Worm (Caenorhabditis elegans) whole organism, L2 larva: ENCODE data around the gene chs-2.

Experiments used
- F13H6.1 ChIP-seq: sonication (generic microtip); optimal IDR thresholded peaks from 2 replicates; lab custom pipeline; 2016; ENCODE audit warnings: missing genetic modification characterization, missing compliant biosample characterization
- ZK546.5 ChIP-seq: sonication (generic microtip); optimal IDR thresholded peaks from 2 replicates; lab custom pipeline; 2017; ENCODE audit warnings: missing biosample characterization, missing genetic modification characterization
- blmp-1 ChIP-seq: sonication (generic microtip); optimal IDR thresholded peaks from 2 replicates; lab custom pipeline; 2017; ENCODE audit warnings: missing genetic modification characterization, mild to moderate bottlenecking, missing compliant biosample characterization, antibody characterized with exemption, moderate library complexity; ENCODE audit not compliant: insufficient read depth
- ceh-82 ChIP-seq: fragments of 150-350 bp; optimal IDR thresholded peaks from 2 replicates; lab custom pipeline; 2014; ENCODE audit warnings: missing biosample characterization, missing genetic modification characterization
- dmd-4 ChIP-seq: sonication (generic microtip); optimal IDR thresholded peaks from 2 replicates; lab custom pipeline; 2017; ENCODE audit warnings: missing biosample characterization, missing genetic modification characterization
- lin-39 ChIP-seq: fragments of 150-350 bp; optimal IDR thresholded peaks from 2 replicates; lab custom pipeline; 2014; ENCODE audit warnings: missing biosample characterization, missing genetic modification reagents, missing genetic modification characterization
- lsy-2 ChIP-seq, 2 experiments: fragments of 150-350 bp in 1 of 2; sonication (generic microtip) in 1 of 2; optimal IDR thresholded peaks; 2 replicates each; lab custom pipeline; 2014 to 2017; ENCODE audit warnings: missing biosample characterization in 2 of 2, missing genetic modification characterization in 2 of 2
- nhr-11 ChIP-seq: fragments of 150-350 bp; optimal IDR thresholded peaks from 2 replicates; lab custom pipeline; 2014; ENCODE audit warnings: missing biosample characterization, missing genetic modification characterization
- nhr-12 ChIP-seq: fragments of 150-350 bp; optimal IDR thresholded peaks from 2 replicates; lab custom pipeline; 2014; ENCODE audit warnings: missing biosample characterization, missing genetic modification characterization
- nhr-21 ChIP-seq: fragments of 150-350 bp; optimal IDR thresholded peaks from 2 replicates; lab custom pipeline; 2014; ENCODE audit warnings: missing biosample characterization, missing genetic modification characterization
- nhr-237 ChIP-seq: fragments of 150-350 bp; optimal IDR thresholded peaks from 2 replicates; lab custom pipeline; 2014; ENCODE audit warnings: missing biosample characterization, missing genetic modification characterization
- snpc-4 ChIP-seq: fragments of 150-350 bp; optimal IDR thresholded peaks from 2 replicates; lab custom pipeline; 2014; ENCODE audit warnings: missing biosample characterization, missing genetic modification characterization
- unc-62 ChIP-seq: fragments of 150-350 bp; optimal IDR thresholded peaks from 2 replicates; lab custom pipeline; 2014; ENCODE audit warnings: missing biosample characterization, missing genetic modification reagents, missing genetic modification characterization
- zag-1 ChIP-seq: fragments of 150-350 bp; optimal IDR thresholded peaks from 2 replicates; lab custom pipeline; 2014; ENCODE audit warnings: missing biosample characterization, missing genetic modification characterization

ce11 chrII:217308-217707, 20.5 kb downstream of the chs-2 start:
- TF ChIP-seq blmp-1 (tag; lab: Kevin White, UChicago) (no peak), unc-62 (GFP tag; lab: Kevin White, UChicago) (no peak), lsy-2 (tag; optimal IDR thresholded peaks at IDR 0.05; lab: Kevin White, UChicago) (no peak), ceh-82 (tag; lab: Kevin White, UChicago) (no peak), snpc-4 (tag; lab: Kevin White, UChicago) (no peak), dmd-4 (no peak), lin-39 (tag; lab: Kevin White, UChicago) (no peak), nhr-12 (tag; lab: Kevin White, UChicago) (no peak), zag-1 (no peak), F13H6.1 (tag; lab: Kevin White, UChicago) (no peak), nhr-21 (tag; lab: Kevin White, UChicago) (no peak), nhr-11 (no peak), ZK546.5 (no peak), nhr-237 (tag; lab: Kevin White, UChicago) (no peak)
